Fruit fly (Drosophila melanogaster) whole organism, pupa: Measurements from ENCODE around the gene CG13454.

ENCODE experiments used
- CG10348 ChIP-seq: fragments of 200-800 bp; sonication (Bioruptor generic); IDR thresholded peaks from 2 replicates; pipeline ENCODE4 v1.3.6; 2022; ENCODE audit warnings: missing biosample characterization, missing genetic modification characterization
- CG12605 ChIP-seq: fragments of 200-800 bp; sonication (Bioruptor generic); IDR thresholded peaks from 2 replicates; pipeline ENCODE4 v1.3.6; 2022; ENCODE audit warnings: missing biosample characterization, missing genetic modification characterization
- CG13204 ChIP-seq: fragments of 200-800 bp; sonication (Bioruptor generic); optimal IDR thresholded peaks from 2 replicates; lab custom pipeline; 2018; ENCODE audit warnings: missing biosample characterization, mild to moderate bottlenecking, missing genetic modification characterization, moderate library complexity
- CG14655 ChIP-seq: fragments of 200-800 bp; sonication (Bioruptor generic); optimal IDR thresholded peaks from 3 replicates; lab custom pipeline; 2017; ENCODE audit warnings: mild to moderate bottlenecking, missing biosample characterization, missing genetic modification reagents, missing genetic modification characterization
- CG15710 ChIP-seq: fragments of 200-800 bp; sonication (Bioruptor generic); optimal IDR thresholded peaks from 2 replicates; lab custom pipeline; 2018; ENCODE audit warnings: missing biosample characterization, mild to moderate bottlenecking, missing genetic modification characterization, moderate library complexity
- CG17806 ChIP-seq: fragments of 200-800 bp; sonication (Bioruptor generic); optimal IDR thresholded peaks from 2 replicates; lab custom pipeline; 2018; ENCODE audit warnings: missing biosample characterization, mild to moderate bottlenecking, missing genetic modification characterization, moderate library complexity
- CG32121 ChIP-seq: fragments of 200-800 bp; sonication (Bioruptor generic); IDR thresholded peaks from 2 replicates; pipeline ENCODE4 v1.3.6; 2022; ENCODE audit warnings: missing biosample characterization, missing genetic modification characterization
- CG34367 ChIP-seq: fragments of 200-800 bp; sonication (Bioruptor generic); optimal IDR thresholded peaks from 2 replicates; lab custom pipeline; 2018; ENCODE audit warnings: missing biosample characterization, mild to moderate bottlenecking, missing genetic modification characterization
- CG4496 ChIP-seq: fragments of 200-800 bp; sonication (Bioruptor generic); IDR thresholded peaks from 3 replicates; pipeline ENCODE4 v1.3.6; 2022; ENCODE audit warnings: missing biosample characterization, missing genetic modification characterization
- CG8159 ChIP-seq: fragments of 200-800 bp; sonication (Bioruptor generic); optimal IDR thresholded peaks from 3 replicates; lab custom pipeline; 2018; ENCODE audit warnings: missing biosample characterization, mild to moderate bottlenecking, missing genetic modification characterization, moderate library complexity
- CG8301 ChIP-seq: fragments of 200-800 bp; sonication (Bioruptor generic); optimal IDR thresholded peaks from 2 replicates; lab custom pipeline; 2018; ENCODE audit warnings: missing biosample characterization, mild to moderate bottlenecking, missing genetic modification characterization
- CG9948 ChIP-seq: fragments of 200-800 bp; sonication (Bioruptor generic); optimal IDR thresholded peaks from 2 replicates; lab custom pipeline; 2018; ENCODE audit warnings: missing biosample characterization, mild to moderate bottlenecking, missing genetic modification characterization, moderate library complexity
- D1 ChIP-seq: fragments of 200-800 bp; sonication (Bioruptor generic); optimal IDR thresholded peaks from 2 replicates; lab custom pipeline; 2018; ENCODE audit warnings: missing biosample characterization, mild to moderate bottlenecking, missing genetic modification characterization, moderate library complexity
- EcR ChIP-seq: fragments of 200-800 bp; sonication (Bioruptor generic); optimal IDR thresholded peaks from 3 replicates; lab custom pipeline; 2019; ENCODE audit warnings: missing biosample characterization, missing genetic modification characterization, mild to moderate bottlenecking, moderate library complexity, missing genetic modification reagents
- Ets98B ChIP-seq: fragments of 200-800 bp; sonication (Bioruptor generic); IDR thresholded peaks from 2 replicates; pipeline ENCODE4 v1.3.6; 2022; ENCODE audit warnings: missing biosample characterization, missing genetic modification characterization
- Pif1A ChIP-seq: fragments of 200-800 bp; sonication (Bioruptor generic); optimal IDR thresholded peaks from 3 replicates; lab custom pipeline; 2016; ENCODE audit warnings: missing biosample characterization, missing genetic modification characterization
- Pif1B ChIP-seq: fragments of 200-800 bp; sonication (Bioruptor generic); optimal IDR thresholded peaks from 3 replicates; lab custom pipeline; 2016; ENCODE audit warnings: missing biosample characterization, missing genetic modification characterization
- Snoo ChIP-seq: fragments of 200-800 bp; sonication (Bioruptor generic); optimal IDR thresholded peaks from 3 replicates; lab custom pipeline; 2017; ENCODE audit warnings: missing biosample characterization, mild to moderate bottlenecking, missing genetic modification characterization, inconsistent platforms
- fd96Ca ChIP-seq: fragments of 200-800 bp; sonication (Bioruptor generic); IDR thresholded peaks from 3 replicates; pipeline ENCODE4 v1.3.6; 2022; ENCODE audit warnings: missing biosample characterization, missing genetic modification characterization
- gl ChIP-seq: fragments of 200-800 bp; sonication (Bioruptor generic); optimal IDR thresholded peaks from 2 replicates; lab custom pipeline; 2018; ENCODE audit warnings: missing biosample characterization, mild to moderate bottlenecking, missing genetic modification characterization
- rn ChIP-seq: fragments of 200-800 bp; sonication (Bioruptor generic); IDR thresholded peaks from 2 replicates; pipeline ENCODE4 v1.3.6; 2022; ENCODE audit warnings: missing biosample characterization, missing genetic modification characterization

The CG13454 gene

DNA sequence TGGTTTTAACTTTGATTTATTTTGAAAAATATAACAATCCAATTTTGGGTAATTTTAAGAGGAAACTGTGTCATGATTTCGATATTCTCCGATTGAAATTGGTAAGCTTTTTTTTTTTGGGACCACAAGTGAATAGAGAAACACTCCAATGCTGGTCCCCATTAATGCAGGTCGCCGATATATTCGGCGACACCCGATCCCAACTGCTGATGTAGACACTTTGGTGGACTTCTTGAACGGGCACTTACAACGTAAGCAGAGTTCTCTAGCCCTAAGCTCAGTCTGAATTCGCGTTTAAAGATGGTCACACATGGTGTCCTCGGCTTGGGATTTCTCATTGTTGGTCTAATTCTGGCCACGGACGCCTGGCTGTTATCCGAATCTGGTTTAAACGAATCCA lies 3.5 kb upstream of the CG13454 start, which contains the start of gene yellow-k:
Gene yellow-k (plus strand): TSS at position 301 of the 400 bp plus-strand sequence.
- TF ChIP-seq CG10348 (GFP tag; lab: Robert Waterston, UW) (no peak), Ets98B (GFP tag; lab: Robert Waterston, UW) (no peak), Snoo (tag; lab: Kevin White, UChicago) (no peak), EcR (no peak), CG8301 (tag; lab: Kevin White, UChicago) (no peak)

DNA sequence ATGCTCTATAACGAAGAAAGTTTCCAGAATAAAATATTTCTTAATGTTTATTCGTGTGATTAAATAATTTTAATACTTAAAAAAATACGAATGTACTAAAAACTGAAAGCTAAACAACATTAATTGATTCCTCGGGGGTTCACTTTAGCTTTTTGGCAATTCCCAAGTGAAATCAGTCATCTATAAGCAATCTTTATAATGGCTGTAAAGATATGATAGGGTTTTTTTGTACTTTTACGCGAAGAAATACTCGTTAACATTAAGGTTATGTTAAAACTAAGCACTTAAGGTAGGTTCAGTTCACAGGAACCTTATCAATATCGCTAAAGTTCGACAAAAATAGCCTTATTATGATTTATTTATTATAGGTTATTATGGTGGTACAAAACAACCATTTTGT lies 3.1 kb upstream of the CG13454 start:
- TF ChIP-seq Pif1B (GFP tag; lab: Kevin White, UChicago) = no peak
- no peak for TF ChIP-seq Pif1A
- no peak for TF ChIP-seq CG14655 (GFP tag; lab: Kevin White, UChicago)
- no peak for TF ChIP-seq Snoo (tag; lab: Kevin White, UChicago)
- TF ChIP-seq CG10348 (GFP tag; lab: Robert Waterston, UW) = no peak
- TF ChIP-seq CG8301 (tag; lab: Kevin White, UChicago) = no peak
- no peak for TF ChIP-seq fd96Ca (GFP tag; lab: Robert Waterston, UW)
- TF ChIP-seq CG34367 (tag; lab: Kevin White, UChicago) = no peak
- TF ChIP-seq CG8159 (tag; lab: Kevin White, UChicago) = no peak
- TF ChIP-seq EcR = no peak
- no peak for TF ChIP-seq CG32121 (GFP tag; lab: Robert Waterston, UW)
- no peak for TF ChIP-seq D1 (tag; lab: Kevin White, UChicago)
- TF ChIP-seq CG17806 = no peak
- TF ChIP-seq CG13204 (GFP tag; lab: Kevin White, UChicago) = no peak
- no peak for TF ChIP-seq CG12605 (GFP tag; lab: Robert Waterston, UW)
- no peak for TF ChIP-seq Ets98B (GFP tag; lab: Robert Waterston, UW)
- TF ChIP-seq rn (GFP tag; lab: Robert Waterston, UW) = no peak
- no peak for TF ChIP-seq gl (tag; lab: Kevin White, UChicago)

DNA sequence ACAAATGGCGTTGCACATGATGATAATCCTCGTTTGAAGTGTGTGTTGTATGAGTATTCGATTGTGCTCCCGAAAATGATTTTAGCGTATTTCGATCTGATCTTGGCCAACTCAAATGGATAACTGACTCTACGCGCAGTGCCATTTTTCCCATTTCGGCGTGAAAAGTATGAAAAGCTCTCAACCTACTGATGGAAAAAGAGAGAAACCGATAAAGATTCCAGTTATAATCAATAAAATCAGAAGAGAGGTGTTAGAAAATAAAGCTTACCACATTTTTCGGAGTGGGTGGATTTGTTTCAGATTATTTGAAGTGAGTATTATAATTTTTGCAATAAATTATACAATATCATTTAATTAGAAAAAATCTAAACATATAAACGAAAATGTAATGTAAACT lies 2.6 kb upstream of the CG13454 start, which contains the start of gene mex1:
Gene mex1 (minus strand): TSS at position 101 of the 400 bp plus-strand sequence.
- TF ChIP-seq gl (tag; lab: Kevin White, UChicago) (no peak), EcR (no peak), CG13204 (GFP tag; lab: Kevin White, UChicago) (no peak), CG34367 (tag; lab: Kevin White, UChicago) (no peak), CG14655 (GFP tag; lab: Kevin White, UChicago) (no peak), Pif1B (GFP tag; lab: Kevin White, UChicago) (no peak), Snoo (tag; lab: Kevin White, UChicago) (no peak), Ets98B (GFP tag; lab: Robert Waterston, UW) (no peak), CG32121 (GFP tag; lab: Robert Waterston, UW) (no peak), CG15710 (no peak), CG12605 (GFP tag; lab: Robert Waterston, UW) (no peak), CG10348 (GFP tag; lab: Robert Waterston, UW) (no peak), Pif1A (no peak), CG8159 (tag; lab: Kevin White, UChicago) (no peak), CG17806 (no peak)

DNA sequence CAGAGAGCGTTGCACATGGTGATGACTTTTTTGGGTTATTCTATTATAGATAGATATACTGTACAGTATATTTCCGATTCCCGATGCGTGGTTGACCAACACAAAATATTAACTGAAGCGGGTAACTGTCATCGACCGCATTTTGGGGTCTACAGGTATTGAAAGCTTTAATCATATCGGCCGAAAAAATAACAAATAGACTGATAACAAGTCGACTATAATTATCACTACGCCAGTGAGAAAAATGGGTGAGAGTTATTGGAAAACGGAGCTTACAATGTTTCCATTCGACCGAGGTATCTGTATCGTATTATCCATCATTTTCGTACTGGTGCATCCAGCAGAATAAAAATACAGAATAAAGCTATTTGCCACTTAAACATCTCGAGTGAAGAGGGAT lies 1.5 kb upstream of the CG13454 start:
- TF ChIP-seq CG8159 (tag; lab: Kevin White, UChicago) = no peak
- TF ChIP-seq CG8301 (tag; lab: Kevin White, UChicago) = no peak
- TF ChIP-seq CG34367 (tag; lab: Kevin White, UChicago) = no peak
- no peak for TF ChIP-seq CG17806
- TF ChIP-seq CG32121 (GFP tag; lab: Robert Waterston, UW) = no peak
- no peak for TF ChIP-seq CG12605 (GFP tag; lab: Robert Waterston, UW)
- no peak for TF ChIP-seq CG13204 (GFP tag; lab: Kevin White, UChicago)
- TF ChIP-seq Ets98B (GFP tag; lab: Robert Waterston, UW) = no peak
- no peak for TF ChIP-seq rn (GFP tag; lab: Robert Waterston, UW)
- TF ChIP-seq EcR = no peak
- no peak for TF ChIP-seq Pif1B (GFP tag; lab: Kevin White, UChicago)
- no peak for TF ChIP-seq D1 (tag; lab: Kevin White, UChicago)
- TF ChIP-seq CG15710 = no peak

DNA sequence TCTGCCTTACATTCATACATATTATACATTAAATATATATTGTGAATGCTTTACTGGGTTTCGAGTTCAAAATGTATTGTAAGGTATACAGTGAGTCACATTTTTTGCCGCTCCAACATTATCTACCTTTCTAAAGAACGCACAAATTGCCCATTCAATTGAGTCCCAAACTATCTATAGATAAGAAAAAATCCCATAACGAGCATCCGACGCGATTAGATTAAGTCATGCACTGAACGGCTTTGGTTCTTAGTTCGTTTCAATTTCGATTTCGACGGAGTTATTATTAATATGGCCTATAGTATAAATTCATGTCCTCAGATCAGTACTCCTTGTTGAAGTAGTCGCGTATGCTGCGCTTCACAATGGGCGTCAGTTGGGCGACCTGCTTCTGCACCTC lies 652 bp upstream of the CG13454 start:
- TF ChIP-seq CG13204 (GFP tag; lab: Kevin White, UChicago) (no peak), CG8159 (tag; lab: Kevin White, UChicago) (no peak), gl (tag; lab: Kevin White, UChicago) (no peak), CG34367 (tag; lab: Kevin White, UChicago) (no peak), D1 (tag; lab: Kevin White, UChicago) (no peak), CG14655 (GFP tag; lab: Kevin White, UChicago) (no peak), Pif1A (no peak), fd96Ca (GFP tag; lab: Robert Waterston, UW) (no peak), EcR (no peak), CG9948 (no peak), CG4496 (GFP tag; lab: Robert Waterston, UW) (no peak), Snoo (tag; lab: Kevin White, UChicago) (no peak)

DNA sequence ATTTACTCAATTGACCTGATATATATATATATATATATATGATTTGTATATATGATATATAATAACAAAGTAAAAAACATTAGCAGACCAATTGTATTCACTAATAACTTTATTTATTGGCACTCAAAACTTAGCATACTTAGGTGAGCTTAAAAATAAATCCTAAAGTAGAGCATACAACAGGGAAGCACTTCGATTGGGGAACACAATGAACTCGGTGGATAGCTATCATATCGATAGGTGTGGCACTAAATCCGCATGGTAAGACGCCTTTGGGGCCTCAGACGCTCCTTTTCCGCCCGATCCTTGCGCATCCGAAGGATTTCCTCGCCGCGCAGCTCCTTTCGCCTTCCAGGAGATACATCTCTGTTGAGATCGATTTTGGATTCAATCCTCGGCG lies 416 bp downstream of the CG13454 start:
- peak; percentile 53 for TF ChIP-seq EcR
- TF ChIP-seq gl (tag; lab: Kevin White, UChicago) = no peak
- TF ChIP-seq, all 21 proteins: peak for 1
